Fruit fly (Drosophila melanogaster) ovary, adult (tissue): ENCODE data around the gene CHKov1.

Experiments
- CG17801 ChIP-seq: fragments of 200-800 bp; optimal IDR thresholded peaks from 2 replicates; lab custom pipeline; 2019; ENCODE audit warnings: missing biosample characterization, mild to moderate bottlenecking, missing genetic modification characterization, moderate library complexity; ENCODE audit not compliant: partially characterized antibody

Gene CHKov1

DNA sequence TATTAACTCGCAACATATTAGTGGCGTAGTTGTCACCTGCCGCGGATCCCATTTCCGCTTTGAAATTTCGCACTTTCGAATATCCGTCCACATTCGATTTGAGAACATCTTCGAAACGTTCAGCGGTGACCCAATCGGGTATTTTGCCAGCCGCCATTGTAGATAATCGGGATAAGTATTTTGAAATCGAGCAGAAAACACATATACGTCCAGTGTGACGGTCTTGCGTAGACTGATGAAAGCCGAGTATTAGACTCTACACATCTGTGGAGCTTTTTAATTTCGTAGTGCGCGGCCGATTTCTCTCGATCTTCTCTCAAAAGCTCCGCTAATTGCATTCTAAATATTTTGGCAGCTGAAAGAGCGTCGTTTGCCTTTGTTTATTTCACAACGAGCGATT lies at the start of gene CHKov1:
TSS of gene CHKov1 (minus strand) at position 238 of the 400 bp plus-strand sequence.
- TF ChIP-seq CG17801 (GFP tag; lab: Kevin White, UChicago), result no peak

DNA sequence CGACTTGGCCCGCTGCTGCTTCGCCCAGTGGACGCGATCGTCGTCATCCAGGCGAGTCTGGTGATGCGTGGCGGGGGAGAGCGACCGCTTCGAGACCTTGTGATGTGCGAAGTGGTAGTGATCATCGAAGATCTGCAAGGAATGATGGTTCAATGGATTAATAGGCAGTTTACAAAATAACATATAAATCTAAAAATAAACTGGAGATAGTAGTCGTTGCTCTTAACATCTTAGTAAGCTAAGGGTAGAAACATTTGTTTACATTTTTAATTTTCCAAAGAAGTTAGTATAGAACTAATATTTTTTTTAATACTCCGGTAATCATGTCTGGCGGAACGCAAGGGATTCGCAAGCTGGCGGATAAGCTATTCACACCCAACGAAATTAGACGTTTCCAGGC lies 28.9 kb upstream of the CHKov1 start, which contains the start of gene ND-49L:
TSS of gene ND-49L (plus strand) at position 301 of the 400 bp plus-strand sequence.
- TF ChIP-seq CG17801 (GFP tag; lab: Kevin White, UChicago), result no peak

DNA sequence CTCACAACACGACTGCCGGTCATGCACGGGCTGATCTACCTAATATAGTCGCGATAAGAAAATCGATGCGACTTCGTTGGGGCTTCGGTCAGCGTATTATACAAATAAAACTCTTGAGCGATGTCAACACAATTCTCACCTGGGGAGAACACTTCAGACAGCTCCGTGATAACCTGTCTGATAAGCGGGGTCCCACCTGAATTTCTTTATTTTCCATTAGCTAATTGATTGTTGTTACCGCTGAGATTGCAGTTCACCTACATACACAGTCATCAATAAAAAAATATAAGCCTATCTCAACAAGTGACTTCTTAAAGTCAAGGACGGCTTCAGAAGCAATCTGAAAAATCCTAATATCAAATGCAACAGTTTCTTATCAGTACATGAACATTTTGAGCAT lies 17.8 kb upstream of the CHKov1 start, which contains the start of gene tobi:
TSS of gene tobi (minus strand) at position 23 of the 400 bp plus-strand sequence.
- TF ChIP-seq CG17801 (GFP tag; lab: Kevin White, UChicago), result no peak

DNA sequence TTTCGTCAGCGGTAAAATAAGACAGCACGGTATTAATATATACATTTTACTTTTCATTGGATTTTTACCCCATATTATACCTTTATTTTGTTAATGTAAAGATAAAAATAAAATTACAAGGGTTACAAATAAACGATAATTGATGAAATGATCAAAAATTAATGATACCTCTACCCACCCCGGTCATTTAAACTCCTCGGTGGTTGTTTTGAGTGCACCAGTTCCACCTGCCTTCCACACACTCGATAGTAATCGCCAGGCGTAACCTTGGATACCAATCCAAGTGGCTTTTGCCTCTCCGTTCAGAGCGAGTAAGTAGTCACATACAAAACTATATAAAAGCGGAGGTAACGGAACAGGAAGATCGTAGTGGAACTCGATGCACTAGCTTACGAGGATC lies 10.8 kb upstream of the CHKov1 start, which contains the start of gene rha:
TSS of gene rha (plus strand) at position 301 of the 400 bp plus-strand sequence.
- TF ChIP-seq CG17801 (GFP tag; lab: Kevin White, UChicago), result no peak

DNA sequence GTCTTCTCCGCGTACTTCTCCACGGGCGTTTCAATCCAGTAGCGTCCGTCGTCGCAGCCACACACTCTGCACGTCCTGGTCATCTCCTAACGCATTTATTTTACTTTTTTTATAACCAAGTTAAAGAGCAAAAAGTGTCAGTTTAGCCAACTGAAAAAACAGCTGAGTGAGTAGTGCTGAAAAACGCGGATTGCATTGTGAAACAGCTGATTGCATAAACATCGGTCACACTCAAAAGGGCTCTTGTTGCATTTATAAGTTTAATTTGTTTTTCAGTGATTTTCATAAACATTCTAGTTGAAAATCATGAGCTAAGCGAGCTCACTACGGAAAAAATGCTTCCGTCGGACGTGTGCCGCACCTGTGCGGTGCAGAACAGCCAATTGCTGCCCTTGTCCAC lies 5.9 kb upstream of the CHKov1 start, which contains the start of the genes CG10669 and CG11902:
TSS of gene CG10669 (minus strand) at position 179 of the 400 bp plus-strand sequence.
TSS of gene CG11902 (plus strand) at position 193 of the 400 bp plus-strand sequence.
- no peak for TF ChIP-seq CG17801 (GFP tag; lab: Kevin White, UChicago)

DNA sequence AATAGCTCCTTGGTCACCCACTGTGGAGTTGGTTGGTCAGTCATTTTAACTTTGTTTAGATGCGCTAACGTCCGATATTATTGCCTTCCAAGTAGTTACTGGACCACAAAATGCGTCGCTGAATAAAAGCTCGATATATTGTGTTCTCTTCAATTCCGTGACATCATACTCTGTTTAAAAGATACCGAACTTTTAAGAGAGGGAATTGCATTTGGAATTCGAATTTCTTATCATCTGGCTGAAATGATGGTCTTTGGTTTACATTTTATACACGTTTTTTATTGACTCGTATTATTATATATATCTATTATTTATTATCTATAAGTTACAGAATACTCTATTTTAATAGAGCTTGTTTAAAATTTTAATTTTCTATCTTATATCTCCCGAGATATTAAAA lies 2.0 kb upstream of the CHKov1 start, which contains the start of gene CHKov2:
TSS of gene CHKov2 (minus strand) at position 101 of the 400 bp plus-strand sequence.
- no peak for TF ChIP-seq CG17801 (GFP tag; lab: Kevin White, UChicago)

DNA sequence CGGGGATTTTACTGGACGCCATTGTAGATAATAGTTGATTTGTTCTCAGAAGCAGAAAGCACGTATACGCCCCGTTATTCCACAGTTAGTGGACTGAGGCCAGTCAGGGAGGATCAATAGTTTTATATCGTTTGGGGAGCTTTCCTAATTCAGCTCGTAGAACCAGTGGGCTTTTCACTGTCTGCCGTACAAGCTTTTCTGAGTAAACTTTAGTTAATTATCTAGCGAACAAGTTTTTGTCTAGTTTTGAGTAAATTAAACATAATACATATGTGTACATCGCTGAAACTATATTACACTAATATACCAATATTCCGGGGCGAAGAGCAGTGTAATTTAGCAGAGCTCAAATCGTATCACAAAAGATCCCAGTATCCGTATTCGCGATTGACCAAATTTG lies 6.5 kb downstream of the CHKov1 start, which contains the start of gene CG10562:
TSS of gene CG10562 (minus strand) at position 101 of the 400 bp plus-strand sequence.
- no peak for TF ChIP-seq CG17801 (GFP tag; lab: Kevin White, UChicago)

DNA sequence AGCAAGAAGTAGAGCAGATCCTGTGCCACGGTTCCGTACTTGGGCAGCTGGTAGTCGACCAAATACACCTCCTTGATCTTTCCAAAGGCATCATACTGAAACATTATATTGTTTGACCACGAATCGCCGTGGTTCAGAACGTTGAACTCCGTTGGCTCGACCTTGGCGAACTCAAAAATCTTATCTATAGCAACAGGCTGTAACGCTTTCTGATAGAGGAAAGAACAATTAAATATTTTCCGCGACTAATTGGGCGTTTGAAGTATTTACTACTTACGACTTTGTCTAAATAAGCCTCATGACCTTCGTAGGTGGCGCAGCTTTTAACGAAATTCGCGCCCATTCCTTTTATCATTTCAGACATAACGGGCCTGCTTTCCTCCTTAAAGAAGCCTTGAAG lies 7.4 kb downstream of the CHKov1 start:
- no peak for TF ChIP-seq CG17801 (GFP tag; lab: Kevin White, UChicago)

DNA sequence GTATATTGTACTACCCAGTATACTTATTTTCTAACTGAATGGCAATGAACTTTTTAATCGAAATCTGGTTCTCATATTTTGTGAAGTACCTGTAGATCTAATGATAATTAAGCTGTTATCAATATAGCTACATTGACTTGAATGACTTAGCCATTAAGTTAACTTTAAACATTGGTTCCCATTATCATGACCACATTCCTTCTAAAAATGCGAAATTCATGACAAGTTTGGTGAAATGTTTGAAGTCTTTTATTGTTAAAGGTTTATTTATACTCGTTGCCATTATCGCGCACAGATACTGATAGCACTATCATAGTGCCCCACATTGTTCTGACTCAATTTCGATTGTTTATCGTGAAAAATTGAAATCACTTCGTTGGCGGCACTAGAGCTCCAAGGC lies 8.2 kb downstream of the CHKov1 start:
- no peak for TF ChIP-seq CG17801 (GFP tag; lab: Kevin White, UChicago)

DNA sequence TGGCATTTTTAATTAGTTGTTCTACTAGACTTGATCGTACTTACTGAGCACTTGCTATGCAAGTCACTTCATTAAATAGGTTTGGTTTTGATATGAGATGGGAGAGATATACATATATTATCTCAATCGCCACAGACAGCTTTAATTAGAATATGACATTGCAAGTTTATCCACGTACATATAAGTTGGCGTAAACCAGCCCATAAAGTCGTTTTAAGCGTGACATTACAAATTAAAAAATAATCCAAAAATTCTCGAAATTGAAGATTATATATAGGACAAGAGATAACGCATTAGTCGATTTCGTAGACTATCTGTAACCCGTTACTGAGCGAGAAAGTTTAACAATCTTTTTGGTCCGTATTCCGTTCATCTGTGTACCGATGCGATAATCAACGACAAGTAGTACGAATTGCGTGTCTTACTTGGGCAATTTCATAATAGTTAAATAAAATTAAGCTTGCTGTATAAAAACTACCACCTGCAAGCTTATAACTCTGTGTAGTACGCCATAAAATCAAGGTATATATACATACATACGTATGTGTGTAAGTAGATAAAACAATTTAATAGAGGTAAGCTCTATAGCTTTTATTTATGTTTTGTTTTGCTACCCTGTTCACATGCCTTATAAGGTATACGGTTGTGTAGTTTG lies 8.9 kb downstream of the CHKov1 start, which contains the start of gene CG10560:
TSS of gene CG10560 (minus strand) at position 51 of the 655 bp plus-strand sequence.
- TF ChIP-seq CG17801 (GFP tag; lab: Kevin White, UChicago), result no peak

DNA sequence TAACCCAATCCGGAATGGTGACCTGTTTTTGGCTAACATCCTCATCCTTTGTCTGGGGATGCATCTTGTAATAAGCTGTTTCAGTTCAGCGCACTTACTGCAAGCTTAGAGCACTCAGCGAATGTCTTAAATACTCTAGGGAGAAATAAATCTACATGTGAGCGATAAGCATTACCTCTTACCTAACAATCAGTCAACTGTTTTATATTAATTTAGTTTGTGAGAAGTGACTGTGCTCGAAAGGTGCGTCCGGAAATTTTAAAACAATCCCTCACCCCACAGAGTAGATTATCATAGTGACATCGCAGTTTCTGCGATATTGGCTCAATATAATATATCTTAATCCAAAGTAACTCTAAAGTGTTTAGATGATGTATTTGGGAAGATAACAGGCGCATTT lies 11.1 kb downstream of the CHKov1 start, which contains the start of gene CG10553:
TSS of gene CG10553 (minus strand) at position 101 of the 400 bp plus-strand sequence.
- no peak for TF ChIP-seq CG17801 (GFP tag; lab: Kevin White, UChicago)

DNA sequence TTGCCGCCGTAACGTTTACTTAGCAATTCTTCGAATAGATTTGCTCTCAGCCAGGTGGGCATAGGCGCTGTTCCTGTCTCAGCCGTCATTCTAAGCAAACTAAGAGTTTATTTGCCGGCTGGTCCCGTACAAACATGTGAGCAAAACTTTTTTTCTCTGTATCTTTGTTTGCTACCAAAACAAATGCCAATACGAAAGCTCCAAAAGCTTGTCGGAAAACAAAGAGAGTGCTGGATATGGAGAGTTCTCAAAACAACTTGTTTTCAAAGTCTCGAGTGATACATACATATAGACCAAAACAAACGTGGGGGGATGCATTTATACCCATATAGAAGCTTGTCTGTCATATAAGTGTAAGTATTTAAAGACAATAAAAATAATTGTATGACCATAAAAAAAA lies 13.1 kb downstream of the CHKov1 start, which contains the start of gene CG10559:
TSS of gene CG10559 (minus strand) at position 101 of the 400 bp plus-strand sequence.
- TF ChIP-seq CG17801 (GFP tag; lab: Kevin White, UChicago), result no peak

DNA sequence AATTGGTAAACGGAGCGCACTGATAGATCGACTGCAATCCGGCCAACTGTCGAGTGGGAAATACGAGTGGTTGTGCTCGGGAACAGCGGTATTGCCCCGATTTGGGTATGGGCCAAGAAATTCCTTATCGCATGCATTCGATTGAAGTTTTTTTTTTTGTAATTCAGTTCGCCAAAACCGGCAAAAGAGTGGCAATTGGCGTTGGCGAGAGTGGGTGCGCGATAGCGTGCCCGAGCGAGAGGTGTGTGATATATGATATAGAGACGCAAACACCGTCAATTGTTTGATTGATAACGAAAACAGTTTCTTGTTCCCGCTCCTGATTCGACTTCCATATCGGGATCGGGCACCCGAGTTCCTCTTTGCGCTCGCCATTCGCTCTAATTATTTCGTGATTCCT lies 15.3 kb downstream of the CHKov1 start, which contains the start of gene CG31087:
TSS of gene CG31087 (minus strand) at position 63 of the 400 bp plus-strand sequence.
- TF ChIP-seq CG17801 (GFP tag; lab: Kevin White, UChicago), result no peak

DNA sequence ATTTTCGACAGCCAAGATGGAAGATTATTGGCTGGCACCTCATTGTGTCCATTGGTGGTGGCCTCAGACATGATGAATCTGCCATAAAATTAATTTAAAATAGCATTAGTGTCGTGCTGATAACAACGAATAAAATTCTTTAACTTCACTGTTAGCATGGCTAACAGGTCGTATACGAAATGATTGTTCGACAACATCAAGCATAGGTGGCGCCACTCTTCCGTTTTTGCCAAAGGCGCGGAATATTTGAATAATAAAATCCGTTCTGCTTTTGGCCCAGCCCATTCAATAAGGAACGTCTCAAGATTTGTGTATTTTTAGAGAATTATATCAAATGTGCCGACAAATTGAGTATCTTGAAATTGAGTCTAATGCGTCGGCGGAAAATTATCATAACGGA lies 16.5 kb downstream of the CHKov1 start:
- TF ChIP-seq CG17801 (GFP tag; lab: Kevin White, UChicago), result no peak

DNA sequence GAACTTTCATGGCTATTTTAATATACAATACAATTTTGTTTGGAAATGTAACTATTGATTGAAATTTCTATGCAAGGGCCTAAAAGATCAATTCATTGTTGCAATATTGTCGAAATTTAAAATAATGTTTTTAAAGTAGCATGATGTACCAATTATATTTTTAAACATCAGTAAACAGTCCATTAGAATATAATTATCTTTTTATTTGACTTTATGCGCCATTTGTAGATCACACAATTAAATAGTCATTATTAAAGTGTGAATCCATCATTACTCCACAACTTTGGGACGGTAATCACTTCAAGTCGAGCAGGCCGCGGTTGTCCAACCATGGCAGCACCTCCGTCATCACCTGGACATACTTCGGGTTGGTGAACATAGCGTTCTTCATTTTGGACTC lies 18.3 kb downstream of the CHKov1 start, which contains the start of gene CG31099:
TSS of gene CG31099 (minus strand) at position 101 of the 400 bp plus-strand sequence.
- no peak for TF ChIP-seq CG17801 (GFP tag; lab: Kevin White, UChicago)
